Worm (Caenorhabditis elegans) whole organism, L1 larva: ENCODE measurements around the gene Y41D4B.15.

Experiments
- ces-1 ChIP-seq: fragments of 150-350 bp; optimal IDR thresholded peaks from 2 replicates; lab custom pipeline; 2014; ENCODE audit warnings: missing biosample characterization, missing genetic modification reagents, missing genetic modification characterization
- fos-1 ChIP-seq: fragments of 150-350 bp; optimal IDR thresholded peaks from 2 replicates; lab custom pipeline; 2014; ENCODE audit warnings: missing biosample characterization, missing genetic modification characterization
- lin-39 ChIP-seq: fragments of 150-350 bp; optimal IDR thresholded peaks from 2 replicates; lab custom pipeline; 2014; ENCODE audit warnings: missing biosample characterization, missing genetic modification reagents, missing genetic modification characterization
- snpc-4 ChIP-seq: fragments of 150-350 bp; optimal IDR thresholded peaks from 2 replicates; lab custom pipeline; 2014; ENCODE audit warnings: missing biosample characterization, missing genetic modification characterization
- unc-86 ChIP-seq: sonication (generic microtip); optimal IDR thresholded peaks from 2 replicates; lab custom pipeline; 2016; ENCODE audit warnings: missing genetic modification characterization, missing compliant biosample characterization
- zag-1 ChIP-seq: fragments of 150-350 bp; optimal IDR thresholded peaks from 2 replicates; lab custom pipeline; 2014; ENCODE audit warnings: missing biosample characterization, missing genetic modification characterization
- ztf-11 ChIP-seq, 2 experiments: sonication (generic microtip); optimal IDR thresholded peaks; 2 replicates each; lab custom pipeline; 2016 to 2017; ENCODE audit warnings: missing genetic modification characterization in 2 of 2, missing biosample characterization in 1 of 2, missing compliant biosample characterization in 1 of 2

- no peak for TF ChIP-seq zag-1
- no peak for TF ChIP-seq lin-39 (tag; lab: Kevin White, UChicago)
- TF ChIP-seq snpc-4 (tag; lab: Kevin White, UChicago) = no peak
- TF ChIP-seq ztf-11 (tag; optimal IDR thresholded peaks at IDR 0.05; lab: Kevin White, UChicago) = no peak
- no peak for TF ChIP-seq ces-1 (GFP tag; lab: Kevin White, UChicago)
- no peak for TF ChIP-seq fos-1 (tag; lab: Kevin White, UChicago)
- TF ChIP-seq unc-86 (tag; lab: Kevin White, UChicago) = no peak
Measured at ce11 chrIV:1601357-1601756, 37.5 kb downstream of the Y41D4B.15 start, which contains the start of gene set-23.
